Fruit fly (Drosophila melanogaster) whole organism, prepupa: ENCODE results near the gene CG15152.

Experiments used
- Blimp-1 ChIP-seq: fragments of 200-800 bp; sonication (Bioruptor generic); optimal IDR thresholded peaks from 3 replicates; lab custom pipeline; 2017; ENCODE audit warnings: missing biosample characterization, missing genetic modification characterization, mild to moderate bottlenecking, moderate library complexity, missing genetic modification reagents
- CG10631 ChIP-seq: fragments of 200-800 bp; sonication (Bioruptor generic); optimal IDR thresholded peaks from 2 replicates; lab custom pipeline; 2016; ENCODE audit warnings: missing biosample characterization, missing genetic modification characterization
- CG10669 ChIP-seq: fragments of 200-800 bp; sonication (Bioruptor generic); optimal IDR thresholded peaks from 3 replicates; lab custom pipeline; 2018; ENCODE audit warnings: missing biosample characterization, mild to moderate bottlenecking, missing genetic modification characterization, moderate library complexity
- CG11294 ChIP-seq: fragments of 200-800 bp; sonication (Bioruptor generic); IDR thresholded peaks from 2 replicates; pipeline ENCODE4 v1.3.6; 2022; ENCODE audit warnings: missing biosample characterization, missing genetic modification characterization
- CG11762 ChIP-seq: fragments of 200-800 bp; sonication (Bioruptor generic); optimal IDR thresholded peaks from 3 replicates; lab custom pipeline; 2016; ENCODE audit warnings: missing biosample characterization, missing genetic modification characterization; ENCODE audit not compliant: insufficient read depth
- CG11902 ChIP-seq: fragments of 200-800 bp; sonication (Bioruptor generic); optimal IDR thresholded peaks from 3 replicates; lab custom pipeline; 2016; ENCODE audit warnings: missing biosample characterization, missing genetic modification characterization
- CG31627 ChIP-seq: fragments of 200-800 bp; sonication (Bioruptor generic); optimal IDR thresholded peaks from 3 replicates; lab custom pipeline; 2016; ENCODE audit warnings: missing biosample characterization, missing genetic modification characterization
- CG3919 ChIP-seq: fragments of 200-800 bp; sonication (Bioruptor generic); optimal IDR thresholded peaks from 3 replicates; lab custom pipeline; 2016; ENCODE audit warnings: missing biosample characterization, missing genetic modification characterization
- CG6163 ChIP-seq: fragments of 200-800 bp; sonication (Bioruptor generic); IDR thresholded peaks from 3 replicates; pipeline ENCODE4 v1.3.6; 2022; ENCODE audit warnings: missing biosample characterization, missing genetic modification characterization
- CG6792 ChIP-seq: fragments of 200-800 bp; sonication (Bioruptor generic); optimal IDR thresholded peaks from 3 replicates; lab custom pipeline; 2016; ENCODE audit warnings: missing biosample characterization, missing genetic modification characterization
- CG6854 ChIP-seq: fragments of 200-800 bp; sonication (Bioruptor generic); optimal IDR thresholded peaks from 2 replicates; lab custom pipeline; 2017; ENCODE audit warnings: missing biosample characterization, mild to moderate bottlenecking, missing genetic modification characterization
- CG7368 ChIP-seq: fragments of 200-800 bp; sonication (Bioruptor generic); optimal IDR thresholded peaks from 3 replicates; lab custom pipeline; 2016; ENCODE audit warnings: missing biosample characterization, missing genetic modification characterization
- CG8119 ChIP-seq: fragments of 200-800 bp; sonication (Bioruptor generic); IDR thresholded peaks from 3 replicates; pipeline ENCODE4 v1.3.6; 2022; ENCODE audit warnings: missing biosample characterization, missing genetic modification characterization
- CG8319 ChIP-seq: fragments of 200-800 bp; sonication (Bioruptor generic); optimal IDR thresholded peaks from 3 replicates; lab custom pipeline; 2016; ENCODE audit warnings: missing biosample characterization, missing genetic modification characterization
- CG8632 ChIP-seq: fragments of 200-800 bp; sonication (Bioruptor generic); optimal IDR thresholded peaks from 3 replicates; lab custom pipeline; 2016; ENCODE audit warnings: missing biosample characterization, missing genetic modification characterization
- CG9139 ChIP-seq: fragments of 200-800 bp; sonication (Bioruptor generic); optimal IDR thresholded peaks from 3 replicates; lab custom pipeline; 2017; ENCODE audit warnings: missing biosample characterization, mild to moderate bottlenecking, missing genetic modification characterization
- Eip93F ChIP-seq: fragments of 200-800 bp; sonication (Bioruptor generic); optimal IDR thresholded peaks from 2 replicates; lab custom pipeline; 2016; ENCODE audit warnings: missing biosample characterization, mild to moderate bottlenecking, missing genetic modification characterization
- Hr38 ChIP-seq: sonication (Bioruptor generic); optimal IDR thresholded peaks from 2 replicates; lab custom pipeline; 2016; ENCODE audit warnings: missing biosample characterization, missing genetic modification characterization
- Hr4 ChIP-seq: fragments of 200-800 bp; sonication (Bioruptor generic); optimal IDR thresholded peaks from 3 replicates; lab custom pipeline; 2016; ENCODE audit warnings: missing biosample characterization, missing genetic modification characterization
- Lpt ChIP-seq: fragments of 200-800 bp; sonication (Bioruptor generic); optimal IDR thresholded peaks from 3 replicates; lab custom pipeline; 2016; ENCODE audit warnings: missing biosample characterization, missing genetic modification characterization
- OdsH ChIP-seq: fragments of 200-800 bp; sonication (Bioruptor generic); optimal IDR thresholded peaks from 3 replicates; lab custom pipeline; 2016; ENCODE audit warnings: missing biosample characterization, missing genetic modification characterization
- Smox ChIP-seq: fragments of 200-800 bp; sonication (Bioruptor generic); optimal IDR thresholded peaks from 3 replicates; lab custom pipeline; 2016; ENCODE audit warnings: missing biosample characterization, missing genetic modification characterization
- Sox14 ChIP-seq: fragments of 200-800 bp; sonication (Bioruptor generic); optimal IDR thresholded peaks from 3 replicates; lab custom pipeline; 2016; ENCODE audit warnings: missing biosample characterization, missing genetic modification characterization
- Sox15 ChIP-seq: fragments of 200-800 bp; sonication (Bioruptor generic); optimal IDR thresholded peaks from 3 replicates; lab custom pipeline; 2016; ENCODE audit warnings: missing biosample characterization, missing genetic modification characterization
- acj6 ChIP-seq: fragments of 200-800 bp; sonication (Bioruptor generic); optimal IDR thresholded peaks from 3 replicates; lab custom pipeline; 2016; ENCODE audit warnings: missing biosample characterization, missing genetic modification characterization
- dsx ChIP-seq: fragments of 200-800 bp; optimal IDR thresholded peaks from 3 replicates; lab custom pipeline; 2019; ENCODE audit warnings: missing biosample characterization, mild to moderate bottlenecking, missing genetic modification characterization, moderate library complexity; ENCODE audit not compliant: poor library complexity, severe bottlenecking
- eg ChIP-seq: fragments of 200-800 bp; sonication (Bioruptor generic); IDR thresholded peaks from 3 replicates; pipeline ENCODE4 v1.3.6; 2022; ENCODE audit warnings: missing biosample characterization, missing genetic modification characterization
- esn ChIP-seq: fragments of 200-800 bp; sonication (Bioruptor generic); optimal IDR thresholded peaks from 2 replicates; lab custom pipeline; 2016; ENCODE audit warnings: missing biosample characterization, mild to moderate bottlenecking, missing genetic modification characterization, moderate library complexity
- fd59A ChIP-seq: fragments of 200-800 bp; sonication (Bioruptor generic); optimal IDR thresholded peaks from 2 replicates; lab custom pipeline; 2017; ENCODE audit warnings: missing biosample characterization, mild to moderate bottlenecking, missing genetic modification characterization, missing genetic modification reagents
- fd85E ChIP-seq: fragments of 200-800 bp; sonication (Bioruptor generic); optimal IDR thresholded peaks from 3 replicates; lab custom pipeline; 2016; ENCODE audit warnings: missing biosample characterization, missing genetic modification characterization
- fkh ChIP-seq: fragments of 200-800 bp; sonication (Bioruptor generic); optimal IDR thresholded peaks from 3 replicates; lab custom pipeline; 2017; ENCODE audit warnings: missing biosample characterization, mild to moderate bottlenecking, missing genetic modification characterization, moderate library complexity
- pdm3 ChIP-seq: fragments of 200-800 bp; sonication (Bioruptor generic); optimal IDR thresholded peaks from 3 replicates; lab custom pipeline; 2016; ENCODE audit warnings: missing biosample characterization, missing genetic modification characterization
- spab ChIP-seq: fragments of 200-800 bp; sonication (Bioruptor generic); optimal IDR thresholded peaks from 2 replicates; lab custom pipeline; 2017; ENCODE audit warnings: missing biosample characterization, mild to moderate bottlenecking, missing genetic modification characterization, missing genetic modification reagents
- ss ChIP-seq, 2 experiments: fragments of 200-800 bp; sonication (Bioruptor generic); optimal IDR thresholded peaks; 2 replicates in 1 of 2; 3 replicates in 1 of 2; lab custom pipeline; 2017 to 2018; ENCODE audit warnings: mild to moderate bottlenecking in 2 of 2, missing biosample characterization in 2 of 2, missing genetic modification characterization in 2 of 2, moderate library complexity in 1 of 2
- svp ChIP-seq: fragments of 200-800 bp; sonication (Bioruptor generic); peaks from one replicate; lab custom pipeline; 2016; ENCODE audit warnings: missing biosample characterization, missing genetic modification characterization
- vri ChIP-seq: fragments of 200-800 bp; sonication (Bioruptor generic); optimal IDR thresholded peaks from 3 replicates; lab custom pipeline; 2016; ENCODE audit warnings: missing biosample characterization, mild to moderate bottlenecking, missing genetic modification characterization

Gene CG15152

dm6 chr2L:18091705-18092104 lies 22.6 kb upstream of the CG15152 start:
- TF ChIP-seq Lpt (no peak), pdm3 (GFP tag; lab: Kevin White, UChicago) (no peak), CG7368 (no peak), CG10631 (GFP tag; lab: Kevin White, UChicago) (no peak), Sox14 (GFP tag; lab: Kevin White, UChicago) (no peak), Hr38 (GFP tag; lab: Kevin White, UChicago) (no peak), CG3919 (GFP tag; lab: Kevin White, UChicago) (no peak), CG8632 (GFP tag; lab: Kevin White, UChicago) (no peak), CG11902 (GFP tag; lab: Kevin White, UChicago) (no peak), eg (no peak), Sox15 (GFP tag; lab: Kevin White, UChicago) (no peak), vri (no peak), Blimp-1 (GFP tag; lab: Kevin White, UChicago) (no peak), spab (GFP tag; lab: Kevin White, UChicago) (no peak), ss (GFP tag; optimal IDR thresholded peaks at IDR 0.05; lab: Kevin White, UChicago) (no peak), acj6 (no peak), Hr4 (GFP tag; lab: Kevin White, UChicago) (no peak)

dm6 chr2L:18092156-18092555 lies 22.2 kb upstream of the CG15152 start, which contains the start of gene CG15153:
Gene CG15153, minus strand, starts transcription at chr2L:18092256.
- no peak for TF ChIP-seq CG11294 (GFP tag; lab: Robert Waterston, UW)
- no peak for TF ChIP-seq CG11762 (GFP tag; lab: Kevin White, UChicago)
- no peak for TF ChIP-seq OdsH
- TF ChIP-seq Eip93F (GFP tag; lab: Kevin White, UChicago): no peak
- TF ChIP-seq, all 60 proteins: peak for 0

DNA sequence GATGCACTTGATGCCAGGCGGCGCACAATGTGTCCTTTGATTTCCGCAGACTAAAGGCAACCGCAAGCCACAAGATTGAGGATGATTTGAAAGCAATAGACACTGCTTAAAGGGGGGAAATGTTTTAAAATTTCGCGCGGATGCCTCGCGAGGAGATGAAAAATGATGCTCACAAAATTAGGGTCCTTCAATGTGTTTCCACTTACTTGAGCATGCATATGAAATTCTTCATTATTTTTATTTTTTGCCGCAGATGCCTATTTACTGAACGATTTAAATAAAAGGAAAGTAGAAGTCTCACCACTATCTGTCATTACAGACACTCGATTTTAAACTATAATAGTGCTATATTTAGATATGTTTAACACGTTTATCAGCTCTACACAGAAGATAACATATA lies 18.1 kb upstream of the CG15152 start, which contains the start of gene Slc25A46b:
Gene Slc25A46b (plus strand): TSS at position 301 of the 400 bp plus-strand sequence.
- no peak for TF ChIP-seq CG10669 (GFP tag; lab: Kevin White, UChicago)
- TF ChIP-seq CG6163: no peak
- TF ChIP-seq esn (GFP tag; lab: Kevin White, UChicago): no peak
- no peak for TF ChIP-seq dsx
- TF ChIP-seq CG6854 (GFP tag; lab: Kevin White, UChicago): no peak
- no peak for TF ChIP-seq CG8119 (GFP tag; lab: Robert Waterston, UW)
- TF ChIP-seq CG31627 (GFP tag; lab: Kevin White, UChicago): no peak
- TF ChIP-seq fd59A (GFP tag; lab: Kevin White, UChicago): no peak
- TF ChIP-seq svp (GFP tag; lab: Kevin White, UChicago): no peak
- no peak for TF ChIP-seq fkh (GFP tag; lab: Kevin White, UChicago)
- no peak for TF ChIP-seq Sox15 (GFP tag; lab: Kevin White, UChicago)
- TF ChIP-seq Sox14 (GFP tag; lab: Kevin White, UChicago): no peak

- TF ChIP-seq fd85E (GFP tag; lab: Kevin White, UChicago) (no peak), Hr4 (GFP tag; lab: Kevin White, UChicago) (no peak)
Measured at dm6 chr2L:18112435-18112834, 1.9 kb upstream of the CG15152 start.

DNA sequence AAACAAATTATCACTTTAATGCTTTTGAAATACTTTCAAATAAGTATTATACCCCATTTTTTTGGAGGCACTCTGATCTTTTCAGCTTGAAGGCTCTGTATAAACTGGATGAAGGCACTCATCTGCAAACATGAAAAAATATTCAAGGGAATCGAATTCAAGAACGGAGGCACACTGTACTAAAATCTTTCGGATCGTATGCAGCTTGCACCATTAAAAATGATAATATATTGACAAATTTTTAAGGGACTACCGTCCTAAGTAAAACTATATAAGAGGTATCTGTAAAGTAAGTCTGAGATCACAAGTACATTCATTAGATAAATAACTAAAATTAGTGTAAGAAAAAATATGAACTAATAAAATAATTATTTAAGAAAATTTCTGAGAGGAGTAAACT lies 1.3 kb upstream of the CG15152 start, which contains the start of gene CG44476:
Gene CG44476 (minus strand): TSS at position 101 of the 400 bp plus-strand sequence.
- no peak for TF ChIP-seq CG6792 (GFP tag; lab: Kevin White, UChicago)
- no peak for TF ChIP-seq CG3919 (GFP tag; lab: Kevin White, UChicago)
- no peak for TF ChIP-seq CG11902 (GFP tag; lab: Kevin White, UChicago)
- TF ChIP-seq CG10669 (GFP tag; lab: Kevin White, UChicago): no peak
- no peak for TF ChIP-seq Smox (GFP tag; lab: Kevin White, UChicago)
- no peak for TF ChIP-seq CG9139 (GFP tag; lab: Kevin White, UChicago)
- no peak for TF ChIP-seq CG8319 (GFP tag; lab: Kevin White, UChicago)
- TF ChIP-seq CG8632 (GFP tag; lab: Kevin White, UChicago): no peak
- TF ChIP-seq, all 60 proteins: peak for 0
